Worm (Caenorhabditis elegans) whole organism, early embryonic: Measurements from ENCODE around the gene srsx-35.

ENCODE experiments used
- F13C5.2 ChIP-seq: sonication (generic microtip); optimal IDR thresholded peaks from 2 replicates; lab custom pipeline; 2017; ENCODE audit warnings: mild to moderate bottlenecking, missing genetic modification characterization, inconsistent platforms, missing compliant biosample characterization
- aly-1 ChIP-seq: sonication (generic microtip); optimal IDR thresholded peaks from 2 replicates; lab custom pipeline; 2016; ENCODE audit warnings: missing genetic modification characterization, missing compliant biosample characterization
- ama-1 ChIP-seq: fragments of 150-350 bp; optimal IDR thresholded peaks from 2 replicates; lab custom pipeline; 2014
- ceh-36 ChIP-seq: sonication (generic microtip); optimal IDR thresholded peaks from 2 replicates; lab custom pipeline; 2016; ENCODE audit warnings: missing genetic modification characterization, inconsistent platforms, missing compliant biosample characterization
- ets-7 ChIP-seq: sonication (generic microtip); optimal IDR thresholded peaks from 2 replicates; lab custom pipeline; 2016; ENCODE audit warnings: missing genotype, missing genetic modification characterization, missing compliant biosample characterization
- flt-1 ChIP-seq: fragments of 200-800 bp; sonication (Bioruptor generic); IDR thresholded peaks from 2 replicates; pipeline ENCODE4 v1.3.6; 2022; ENCODE audit warnings: missing genetic modification characterization, missing compliant biosample characterization
- pes-1 ChIP-seq: fragments of 200-800 bp; sonication (Bioruptor generic); IDR thresholded peaks from 2 replicates; pipeline ENCODE4 v1.3.6; 2022; ENCODE audit warnings: missing genetic modification reagents, missing genetic modification characterization, missing compliant biosample characterization
- scrt-1 ChIP-seq: fragments of 200-800 bp; sonication (Bioruptor generic); IDR thresholded peaks from 2 replicates; pipeline ENCODE4 v1.3.6; 2022; ENCODE audit warnings: missing genetic modification characterization, missing compliant biosample characterization
- tra-4 ChIP-seq: sonication (generic microtip); optimal IDR thresholded peaks from 2 replicates; lab custom pipeline; 2017; ENCODE audit warnings: missing genetic modification characterization, missing compliant biosample characterization

DNA sequence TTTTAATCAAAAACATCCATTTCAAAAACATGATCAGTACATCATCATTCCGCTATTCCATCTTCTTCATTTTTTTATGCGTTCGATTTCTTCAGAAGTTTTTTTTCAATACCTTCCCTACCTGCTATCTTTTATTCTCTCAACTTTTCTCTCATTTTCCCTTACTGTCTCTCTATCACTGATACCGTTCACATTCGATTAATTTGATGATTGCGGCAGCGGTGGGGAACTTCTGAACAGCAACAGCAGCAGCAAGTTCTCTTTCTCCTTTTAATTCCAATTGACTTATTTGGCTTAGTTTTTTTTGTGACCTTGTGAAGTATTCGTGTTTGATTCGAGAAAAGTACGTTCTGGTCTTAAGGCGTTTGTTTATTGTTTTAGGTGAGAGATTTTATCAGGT, 32.4 kb upstream of the srsx-35 start:
- TF ChIP-seq pes-1 (GFP tag; lab: Robert Waterston, UW): no peak
- no peak for TF ChIP-seq ceh-36
- no peak for TF ChIP-seq ama-1 (lab: Kevin White, UChicago)
- no peak for TF ChIP-seq scrt-1 (GFP tag; lab: Robert Waterston, UW)
- no peak for TF ChIP-seq aly-1
- no peak for TF ChIP-seq F13C5.2
- no peak for TF ChIP-seq tra-4 (tag; lab: Kevin White, UChicago)
- no peak for TF ChIP-seq flt-1 (GFP tag; lab: Robert Waterston, UW)
- no peak for TF ChIP-seq ets-7 (tag; lab: Kevin White, UChicago)
